Fruit fly (Drosophila melanogaster): Measurements from ENCODE around the gene CG13051.

DNA sequence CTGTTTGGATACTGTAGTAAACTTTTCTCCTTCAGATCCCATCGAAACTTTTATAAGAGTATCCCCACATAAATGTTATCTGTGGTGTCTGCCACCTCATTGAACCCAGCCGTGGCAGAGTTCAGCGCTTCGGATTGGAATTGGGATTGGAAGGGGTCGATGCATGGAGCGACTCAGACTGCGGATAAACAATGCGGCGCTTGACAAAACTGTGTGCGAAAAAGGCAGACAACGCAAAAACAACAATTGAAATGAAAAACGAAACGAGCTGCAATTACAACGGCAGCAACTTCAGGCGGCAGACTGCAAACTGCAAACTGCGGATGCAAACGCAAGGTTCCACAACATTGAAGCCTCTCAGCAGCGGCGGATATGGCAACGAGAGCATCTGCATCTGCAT lies 49.1 kb upstream of the CG13051 start, which contains the start of gene CG13062:
- TF ChIP-seq dsx (GFP tag; optimal IDR thresholded peaks at IDR 0.05; ENCODE audit: poor library complexity, severe bottlenecking), result no peak
- no peak for TF ChIP-seq CG3032 (tag; optimal IDR thresholded peaks at IDR 0.05)
- TF ChIP-seq Smox (GFP tag; optimal IDR thresholded peaks at IDR 0.05), result no peak

All from whole organism, prepupa.